Worm (Caenorhabditis elegans): ENCODE measurements around the gene srg-66.

ce11 chrV:5487180-5487579 is 5.0 kb upstream of the srg-66 start:
- TF ChIP-seq blmp-1 (tag; optimal IDR thresholded peaks at IDR 0.05), result no peak
- TF ChIP-seq unc-39 (tag; optimal IDR thresholded peaks at IDR 0.05), result no peak
- no peak for TF ChIP-seq M03D4.4 (tag; optimal IDR thresholded peaks at IDR 0.05)
- TF ChIP-seq pha-4 (tag; optimal IDR thresholded peaks at IDR 0.05), result no peak
- TF ChIP-seq nhr-28 (tag; optimal IDR thresholded peaks at IDR 0.05), result no peak

All from whole organism, mixed stage, embryonic.